Fruit fly (Drosophila melanogaster): ENCODE measurements around the gene CG44325.

Gene CG44325

dm6 chrX:9043711-9044505 is 34.4 kb downstream of the CG44325 start:
- TF ChIP-seq CG7987 (GFP tag; optimal IDR thresholded peaks at IDR 0.05) (no peak), CG14441 (GFP tag; IDR thresholded peaks at IDR 0.05) (no peak), CG13287 (GFP tag; IDR thresholded peaks at IDR 0.05; ENCODE audit: partially characterized antibody) (no peak), Abd-B (GFP tag; optimal IDR thresholded peaks at IDR 0.05) (no peak), CG11456 (GFP tag; IDR thresholded peaks at IDR 0.05) (0 out of 3 replicates have a peak, but pooled peaks have one; percentile 33), Side (GFP tag; optimal IDR thresholded peaks at IDR 0.05) (no peak), CG42726 (GFP tag; IDR thresholded peaks at IDR 0.05; ENCODE audit: partially characterized antibody) (no peak), dmrt99B (tag; optimal IDR thresholded peaks at IDR 0.05) (no peak), Lpt (GFP tag; optimal IDR thresholded peaks at IDR 0.05) (no peak), NC2α (GFP tag; optimal IDR thresholded peaks at IDR 0.05) (no peak), CG9876 (GFP tag; optimal IDR thresholded peaks at IDR 0.05) (no peak), ERR (GFP tag; optimal IDR thresholded peaks at IDR 0.05) (no peak), MESR4 (GFP tag; optimal IDR thresholded peaks at IDR 0.05) (no peak), CG31224 (GFP tag; IDR thresholded peaks at IDR 0.05) (no peak), pum (GFP tag; optimal IDR thresholded peaks at IDR 0.05) (no peak), Vsx1 (GFP tag; optimal IDR thresholded peaks at IDR 0.05) (no peak), crp (GFP tag; optimal IDR thresholded peaks at IDR 0.05) (no peak), Sry-δ (GFP tag; optimal IDR thresholded peaks at IDR 0.05) (no peak), bab2 (GFP tag; optimal IDR thresholded peaks at IDR 0.05) (no peak), CG6813 (GFP tag; optimal IDR thresholded peaks at IDR 0.05) (no peak), crc (GFP tag; optimal IDR thresholded peaks at IDR 0.05) (no peak), PHDP (tag; optimal IDR thresholded peaks at IDR 0.05) (no peak), CG2889 (GFP tag; IDR thresholded peaks at IDR 0.05) (no peak), CG10209 (GFP tag; optimal IDR thresholded peaks at IDR 0.05) (no peak), CG8388 (GFP tag; optimal IDR thresholded peaks at IDR 0.05) (no peak), Dfd (GFP tag; optimal IDR thresholded peaks at IDR 0.05) (no peak), dmrt11E (tag; optimal IDR thresholded peaks at IDR 0.05) (no peak), CG30403 (GFP tag; optimal IDR thresholded peaks at IDR 0.05) (no peak), sd (tag; optimal IDR thresholded peaks at IDR 0.05) (peak; percentile 20), pan (optimal IDR thresholded peaks at IDR 0.05) (no peak), pan (GFP tag; optimal IDR thresholded peaks at IDR 0.05 in 1 of 2, IDR thresholded peaks at IDR 0.05 in 1 of 2) (no peak), pros (GFP tag; optimal IDR thresholded peaks at IDR 0.05) (peak; percentile 28), dysf (GFP tag; IDR thresholded peaks at IDR 0.05) (no peak), klu (GFP tag; IDR thresholded peaks at IDR 0.05) (no peak), abd-A (tag; optimal IDR thresholded peaks at IDR 0.05) (peak; percentile 15), aop (GFP tag; IDR thresholded peaks at IDR 0.05) (no peak), grau (tag; optimal IDR thresholded peaks at IDR 0.05) (peak; percentile 79), Fer3 (tag; optimal IDR thresholded peaks at IDR 0.05) (no peak), crol (GFP tag; IDR thresholded peaks at IDR 0.05) (0 out of 2 replicates have a peak, but pooled peaks have one; percentile 43), CG15601 (tag; optimal IDR thresholded peaks at IDR 0.05) (no peak), E2f2 (GFP tag; IDR thresholded peaks at IDR 0.05) (no peak), CG2199 (GFP tag; IDR thresholded peaks at IDR 0.05) (no peak), Drgx (GFP tag; IDR thresholded peaks at IDR 0.05) (peak; percentile 59), Sox102F (GFP tag; optimal IDR thresholded peaks at IDR 0.05) (no peak), sisA (GFP tag; IDR thresholded peaks at IDR 0.05) (no peak), CG6854 (GFP tag; optimal IDR thresholded peaks at IDR 0.05) (no peak), CG3281 (GFP tag; optimal IDR thresholded peaks at IDR 0.05) (no peak), CG18011 (GFP tag; optimal IDR thresholded peaks at IDR 0.05) (peak; percentile 89), Poxn (GFP tag; IDR thresholded peaks at IDR 0.05) (no peak), unpg (GFP tag; optimal IDR thresholded peaks at IDR 0.05) (no peak)

Data from whole organism, embryonic.